Worm (Caenorhabditis elegans): Measurements from ENCODE around the gene str-67.

ce11 chrV:1092359-1092758 is 28.0 kb upstream of the str-67 start, which contains the start of gene Y50D4B.4:
- no peak for TF ChIP-seq nhr-12 (tag; optimal IDR thresholded peaks at IDR 0.05)
- no peak for TF ChIP-seq elt-1 (tag; optimal IDR thresholded peaks at IDR 0.05; ENCODE audit: borderline replicate concordance, insufficient read depth)
- no peak for TF ChIP-seq lin-32 (GFP tag; optimal IDR thresholded peaks at IDR 0.05)
